Fruit fly (Drosophila melanogaster) whole organism, embryonic: ENCODE data around the gene CG33654.

ENCODE experiments used
- Bgb ChIP-seq: fragments of 200-800 bp; sonication (Bioruptor generic); IDR thresholded peaks from 2 replicates; pipeline ENCODE4 v1.3.6; 2022; ENCODE audit warnings: missing biosample characterization, missing genetic modification characterization; ENCODE audit not compliant: partially characterized antibody
- BtbVII ChIP-seq: fragments of 200-800 bp; sonication (Bioruptor generic); optimal IDR thresholded peaks from 3 replicates; lab custom pipeline; 2017; ENCODE audit warnings: missing biosample characterization, mild to moderate bottlenecking, missing genetic modification characterization
- CG11456 ChIP-seq: fragments of 200-800 bp; sonication (Bioruptor generic); IDR thresholded peaks from 3 replicates; pipeline ENCODE4 v1.3.6; 2022; ENCODE audit warnings: missing biosample characterization, missing genetic modification characterization
- CG12942 ChIP-seq: fragments of 200-800 bp; sonication (Bioruptor generic); optimal IDR thresholded peaks from 3 replicates; lab custom pipeline; 2016; ENCODE audit warnings: missing biosample characterization, missing genetic modification characterization
- CG14710 ChIP-seq: fragments of 200-800 bp; sonication (Bioruptor generic); optimal IDR thresholded peaks from 3 replicates; lab custom pipeline; 2019; ENCODE audit warnings: missing biosample characterization, mild to moderate bottlenecking, missing genetic modification characterization, moderate library complexity
- CG1603 ChIP-seq: fragments of 200-800 bp; sonication (Bioruptor generic); optimal IDR thresholded peaks from 2 replicates; lab custom pipeline; 2019; ENCODE audit warnings: missing biosample characterization, mild to moderate bottlenecking, missing genetic modification characterization, moderate library complexity
- CG2875 ChIP-seq: fragments of 200-800 bp; sonication (Bioruptor generic); optimal IDR thresholded peaks from 2 replicates; lab custom pipeline; 2017; ENCODE audit warnings: missing biosample characterization, mild to moderate bottlenecking, missing genetic modification characterization, missing genetic modification reagents
- CG30431 ChIP-seq: fragments of 200-800 bp; sonication (Bioruptor generic); optimal IDR thresholded peaks from 2 replicates; lab custom pipeline; 2017; ENCODE audit warnings: missing biosample characterization, missing genetic modification characterization
- CG31365 ChIP-seq: fragments of 200-800 bp; sonication (Bioruptor generic); optimal IDR thresholded peaks from 2 replicates; lab custom pipeline; 2018; ENCODE audit warnings: missing biosample characterization, mild to moderate bottlenecking, missing genetic modification characterization
- CG32772 ChIP-seq: fragments of 200-800 bp; sonication (Bioruptor generic); IDR thresholded peaks from 2 replicates; pipeline ENCODE4 v1.3.6; 2022; ENCODE audit warnings: missing biosample characterization, missing genetic modification characterization
- CG3995 ChIP-seq: fragments of 200-800 bp; sonication (Bioruptor generic); optimal IDR thresholded peaks from 3 replicates; lab custom pipeline; 2016; ENCODE audit warnings: missing biosample characterization, missing genetic modification characterization
- CG4617 ChIP-seq: fragments of 200-800 bp; sonication (Bioruptor generic); optimal IDR thresholded peaks from 3 replicates; lab custom pipeline; 2016; ENCODE audit warnings: missing biosample characterization, missing genetic modification characterization, borderline replicate concordance
- CG6689 ChIP-seq: fragments of 200-800 bp; sonication (Bioruptor generic); IDR thresholded peaks from 2 replicates; pipeline ENCODE4 v1.3.6; 2022; ENCODE audit warnings: missing biosample characterization, missing genetic modification characterization
- CG8290 ChIP-seq, 3 experiments: fragments of 200-800 bp; sonication (Bioruptor generic); optimal IDR thresholded peaks; 2 replicates each; lab custom pipeline; 2016 to 2019; ENCODE audit warnings: missing biosample characterization in 3 of 3, missing genetic modification characterization in 3 of 3, mild to moderate bottlenecking in 2 of 3, moderate library complexity in 1 of 3
- CG8388 ChIP-seq: fragments of 200-800 bp; sonication (Bioruptor generic); optimal IDR thresholded peaks from 2 replicates; lab custom pipeline; 2019; ENCODE audit warnings: missing biosample characterization, mild to moderate bottlenecking, missing genetic modification characterization, moderate library complexity
- CG9932 ChIP-seq: fragments of 200-800 bp; sonication (Bioruptor generic); IDR thresholded peaks from 2 replicates; pipeline ENCODE4 v1.3.6; 2022; ENCODE audit warnings: missing biosample characterization, missing genetic modification characterization
- Camta ChIP-seq: fragments of 200-800 bp; sonication (Bioruptor generic); optimal IDR thresholded peaks from 2 replicates; lab custom pipeline; 2016; ENCODE audit warnings: missing biosample characterization, missing genetic modification characterization
- Dek ChIP-seq: fragments of 200-800 bp; sonication (Bioruptor generic); optimal IDR thresholded peaks from 3 replicates; lab custom pipeline; 2019; ENCODE audit warnings: missing biosample characterization, mild to moderate bottlenecking, missing genetic modification characterization, moderate library complexity
- Ets97D ChIP-seq: fragments of 200-800 bp; sonication (Bioruptor generic); optimal IDR thresholded peaks from 3 replicates; lab custom pipeline; 2016; ENCODE audit warnings: missing biosample characterization, missing genetic modification characterization
- HLH54F ChIP-seq: fragments of 200-800 bp; sonication (Bioruptor generic); optimal IDR thresholded peaks from 3 replicates; lab custom pipeline; 2016; ENCODE audit warnings: missing biosample characterization, missing genetic modification characterization
- Lhr ChIP-seq: fragments of 200-800 bp; sonication (Bioruptor generic); optimal IDR thresholded peaks from 3 replicates; lab custom pipeline; 2017; ENCODE audit warnings: mild to moderate bottlenecking, missing biosample characterization, missing genetic modification reagents, missing genetic modification characterization
- Mes4 ChIP-seq: fragments of 200-800 bp; sonication (Bioruptor generic); optimal IDR thresholded peaks from 2 replicates; lab custom pipeline; 2016; ENCODE audit warnings: missing biosample characterization, missing genetic modification characterization
- Neu2 ChIP-seq: fragments of 200-800 bp; sonication (Bioruptor generic); optimal IDR thresholded peaks from 3 replicates; lab custom pipeline; 2016; ENCODE audit warnings: missing biosample characterization, missing genetic modification characterization, borderline replicate concordance
- Nf-YA ChIP-seq: fragments of 200-800 bp; sonication (Bioruptor generic); IDR thresholded peaks from 2 replicates; pipeline ENCODE4 v1.3.6; 2022; ENCODE audit warnings: missing biosample characterization, missing genetic modification characterization
- Oaz ChIP-seq: fragments of 200-800 bp; sonication (Bioruptor generic); IDR thresholded peaks from 2 replicates; pipeline ENCODE4 v1.3.6; 2022; ENCODE audit warnings: missing biosample characterization, missing genetic modification characterization
- Poxn ChIP-seq: fragments of 200-800 bp; sonication (Bioruptor generic); IDR thresholded peaks from 2 replicates; pipeline ENCODE4 v1.3.6; 2022; ENCODE audit warnings: missing biosample characterization, missing genetic modification characterization
- Side ChIP-seq: fragments of 200-800 bp; sonication (Bioruptor generic); optimal IDR thresholded peaks from 2 replicates; lab custom pipeline; 2016; ENCODE audit warnings: missing biosample characterization, missing genetic modification characterization
- Six4 ChIP-seq: fragments of 200-800 bp; sonication (Bioruptor generic); optimal IDR thresholded peaks from 2 replicates; lab custom pipeline; 2016; ENCODE audit warnings: missing biosample characterization, missing genetic modification characterization
- Sox102F ChIP-seq: fragments of 200-800 bp; sonication (Bioruptor generic); optimal IDR thresholded peaks from 2 replicates; lab custom pipeline; 2018; ENCODE audit warnings: missing biosample characterization, mild to moderate bottlenecking, missing genetic modification characterization, moderate library complexity
- caup ChIP-seq: fragments of 200-800 bp; sonication (Bioruptor generic); optimal IDR thresholded peaks from 3 replicates; lab custom pipeline; 2017; ENCODE audit warnings: missing biosample characterization, mild to moderate bottlenecking, missing genetic modification characterization, moderate library complexity; ENCODE audit not compliant: severe bottlenecking
- crc ChIP-seq: fragments of 200-800 bp; sonication (Bioruptor generic); optimal IDR thresholded peaks from 2 replicates; lab custom pipeline; 2016; ENCODE audit warnings: missing biosample characterization, missing genetic modification characterization
- emc ChIP-seq: fragments of 200-800 bp; sonication (Bioruptor generic); optimal IDR thresholded peaks from 2 replicates; lab custom pipeline; 2016; ENCODE audit warnings: missing biosample characterization, missing genetic modification characterization
- fru ChIP-seq: fragments of >200 bp; optimal IDR thresholded peaks from 2 replicates; lab custom pipeline; 2017
- gem ChIP-seq: fragments of 200-800 bp; sonication (Bioruptor generic); optimal IDR thresholded peaks from 2 replicates; lab custom pipeline; 2019; ENCODE audit warnings: missing biosample characterization, mild to moderate bottlenecking, missing genetic modification characterization, moderate library complexity
- her ChIP-seq: fragments of 200-800 bp; sonication (Bioruptor generic); optimal IDR thresholded peaks from 2 replicates; lab custom pipeline; 2016; ENCODE audit warnings: missing biosample characterization, missing genetic modification characterization
- hkb ChIP-seq, 2 experiments: fragments of 200-800 bp in 1 of 2; fragments of >200 bp in 1 of 2; sonication (Bioruptor generic) in 1 of 2; IDR thresholded peaks in 1 of 2; optimal IDR thresholded peaks in 1 of 2; 2 replicates each; pipeline versions ENCODE4 v1.3.6 to Lab custom; 2017 to 2022; ENCODE audit warnings: missing biosample characterization in 1 of 2, missing genetic modification characterization in 1 of 2
- inv ChIP-seq: fragments of 200-800 bp; sonication (Bioruptor generic); IDR thresholded peaks from 2 replicates; pipeline ENCODE4 v1.3.6; 2022; ENCODE audit warnings: missing biosample characterization, missing genetic modification characterization; ENCODE audit not compliant: partially characterized antibody
- oc ChIP-seq: fragments of 200-800 bp; sonication (Bioruptor generic); optimal IDR thresholded peaks from 2 replicates; lab custom pipeline; 2018; ENCODE audit warnings: missing biosample characterization, mild to moderate bottlenecking, missing genetic modification characterization, moderate library complexity
- org-1 ChIP-seq: fragments of 200-800 bp; sonication (Bioruptor generic); optimal IDR thresholded peaks from 2 replicates; lab custom pipeline; 2017; ENCODE audit warnings: missing biosample characterization, missing genetic modification characterization
- phol ChIP-seq: fragments of 200-800 bp; sonication (Bioruptor generic); optimal IDR thresholded peaks from 3 replicates; lab custom pipeline; 2018; ENCODE audit warnings: missing biosample characterization, mild to moderate bottlenecking, missing genetic modification characterization, moderate library complexity
- pnt ChIP-seq: fragments of 200-800 bp; sonication (Bioruptor generic); optimal IDR thresholded peaks from 3 replicates; lab custom pipeline; 2016; ENCODE audit warnings: missing biosample characterization, missing genetic modification characterization
- seq ChIP-seq: fragments of 200-800 bp; sonication (Bioruptor generic); IDR thresholded peaks from 2 replicates; pipeline ENCODE4 v1.3.6; 2022; ENCODE audit warnings: missing biosample characterization, missing genetic modification characterization
- slbo ChIP-seq: fragments of 200-800 bp; sonication (Bioruptor generic); IDR thresholded peaks from 2 replicates; pipeline ENCODE4 v1.3.6; 2022; ENCODE audit warnings: missing biosample characterization, missing genetic modification characterization
- sna ChIP-seq: fragments of 200-800 bp; sonication (Bioruptor generic); IDR thresholded peaks from 2 replicates; pipeline ENCODE4 v1.3.6; 2022; ENCODE audit warnings: missing biosample characterization, missing genetic modification characterization; ENCODE audit not compliant: partially characterized antibody
- so ChIP-seq: fragments of 200-800 bp; sonication (Bioruptor generic); IDR thresholded peaks from 3 replicates; pipeline ENCODE4 v1.3.6; 2022; ENCODE audit warnings: missing biosample characterization, missing genetic modification characterization
- trh ChIP-seq: fragments of 200-800 bp; sonication (Bioruptor generic); optimal IDR thresholded peaks from 2 replicates; lab custom pipeline; 2016; ENCODE audit warnings: missing biosample characterization, missing genetic modification characterization
- twi ChIP-seq: fragments of 200-800 bp; optimal IDR thresholded peaks from 2 replicates; lab custom pipeline; 2019; ENCODE audit warnings: missing biosample characterization, mild to moderate bottlenecking, missing genetic modification characterization, moderate library complexity
- unpg ChIP-seq: fragments of 200-800 bp; sonication (Bioruptor generic); optimal IDR thresholded peaks from 3 replicates; lab custom pipeline; 2018; ENCODE audit warnings: missing biosample characterization, mild to moderate bottlenecking, missing genetic modification characterization, moderate library complexity
- zf30C ChIP-seq: fragments of 200-800 bp; sonication (Bioruptor generic); optimal IDR thresholded peaks from 3 replicates; lab custom pipeline; 2018; ENCODE audit warnings: missing biosample characterization, mild to moderate bottlenecking, missing genetic modification characterization

CG33654 gene

dm6 chr3R:9626880-9627401, 43.9 kb upstream of the CG33654 start, which contains the start of the genes CG9427 and CG8319 (continued):
- TF ChIP-seq slbo (peak; percentile 66), CG14710 (tag; lab: Kevin White, UChicago) (peak; percentile 85), Side (GFP tag; lab: Kevin White, UChicago) (peak; percentile 24), Oaz (GFP tag; lab: Robert Waterston, UW) (peak; percentile 36; the same call in 1 of the 2 replicates), CG31365 (tag; lab: Kevin White, UChicago) (no peak), BtbVII (GFP tag; lab: Kevin White, UChicago) (no peak), Neu2 (GFP tag; lab: Kevin White, UChicago) (no peak), CG1603 (tag; lab: Kevin White, UChicago) (peak; percentile 68), so (GFP tag; lab: Robert Waterston, UW) (no peak), CG6689 (GFP tag; lab: Robert Waterston, UW) (peak; percentile 25; the same call in 1 of the 2 replicates), CG32772 (GFP tag; lab: Robert Waterston, UW) (no peak), Six4 (GFP tag; lab: Kevin White, UChicago) (peak; percentile 33), CG12942 (GFP tag; lab: Kevin White, UChicago) (peak; percentile 61), CG4617 (GFP tag; lab: Kevin White, UChicago) (peak; percentile 63), her (no peak), Ets97D (GFP tag; lab: Kevin White, UChicago) (peak; percentile 64), HLH54F (GFP tag; lab: Kevin White, UChicago) (peak; percentile 60), inv (peak; percentile 67), gem (tag; lab: Kevin White, UChicago) (peak; percentile 81), CG9932 (GFP tag; lab: Robert Waterston, UW) (peak; percentile 73), CG8388 (peak; percentile 50), oc (tag; lab: Kevin White, UChicago) (peak; percentile 78), seq (GFP tag; lab: Robert Waterston, UW) (no peak), CG30431 (GFP tag; lab: Kevin White, UChicago) (no peak), CG2875 (peak; percentile 3), CG3995 (peak; percentile 100), org-1 (no peak), zf30C (no peak), sna (GFP tag; lab: Robert Waterston, UW) (peak; percentile 94), emc (GFP tag; lab: Kevin White, UChicago) (no peak), Bgb (GFP tag; lab: Robert Waterston, UW) (peak; percentile 78), CG11456 (GFP tag; lab: Robert Waterston, UW) (0 out of 3 replicates have a peak, but pooled peaks have one; percentile 40), Lhr (peak; percentile 16), Poxn (no peak), twi (tag; lab: Kevin White, UChicago) (peak; percentile 20), phol (peak; percentile 85), crc (GFP tag; lab: Kevin White, UChicago) (no peak), Mes4 (GFP tag; lab: Kevin White, UChicago) (peak; percentile 49), unpg (peak; percentile 63), hkb (optimal IDR thresholded peaks at IDR 0.05; lab: Kevin White, UChicago) (no peak), hkb (GFP tag; IDR thresholded peaks at IDR 0.05; lab: Robert Waterston, UW) (no peak), Nf-YA (GFP tag; lab: Robert Waterston, UW) (no peak), trh (GFP tag; lab: Kevin White, UChicago) (peak; percentile 22), Sox102F (GFP tag; lab: Kevin White, UChicago) (no peak), fru (lab: Kevin White, UChicago) (no peak), Camta (peak; percentile 61), caup (peak; percentile 34), pnt (peak; percentile 0), Dek (tag; lab: Kevin White, UChicago) (peak; percentile 71), CG8290 (GFP tag; optimal IDR thresholded peaks at IDR 0.05; lab: Kevin White, UChicago) (peak; percentile 34), CG8290 (tag; optimal IDR thresholded peaks at IDR 0.05; lab: Kevin White, UChicago) (peak in 1 of 2 experiments; percentile 53)
